Worm (Caenorhabditis elegans) whole organism, L2 larva: ENCODE data around the gene F53H8.3.
A peak's percentile ranks its signal among the peaks of the same experiment; 100 is the strongest.

Experiments
- C34F6.9 ChIP-seq: fragments of 150-350 bp; optimal IDR thresholded peaks from 2 replicates; lab custom pipeline; 2014; ENCODE audit warnings: missing biosample characterization, missing genetic modification characterization
- F13H6.1 ChIP-seq: sonication (generic microtip); optimal IDR thresholded peaks from 2 replicates; lab custom pipeline; 2016; ENCODE audit warnings: missing genetic modification characterization, missing compliant biosample characterization
- Y55F3AM.14 ChIP-seq: fragments of 200-800 bp; sonication (Bioruptor generic); optimal IDR thresholded peaks from 2 replicates; lab custom pipeline; 2018; ENCODE audit warnings: mild to moderate bottlenecking, missing genetic modification characterization, missing compliant biosample characterization
- ZK546.5 ChIP-seq: sonication (generic microtip); optimal IDR thresholded peaks from 2 replicates; lab custom pipeline; 2017; ENCODE audit warnings: missing biosample characterization, missing genetic modification characterization
- alr-1 ChIP-seq: fragments of 150-350 bp; optimal IDR thresholded peaks from 2 replicates; lab custom pipeline; 2014; ENCODE audit warnings: missing biosample characterization, missing genetic modification characterization
- aly-2 ChIP-seq: fragments of 150-350 bp; optimal IDR thresholded peaks from 2 replicates; lab custom pipeline; 2014; ENCODE audit warnings: missing biosample characterization, missing genetic modification characterization
- ama-1 ChIP-seq: fragments of 150-350 bp; optimal IDR thresholded peaks from 2 replicates; lab custom pipeline; 2018; ENCODE audit warnings: inconsistent platforms
- blmp-1 ChIP-seq: sonication (generic microtip); optimal IDR thresholded peaks from 2 replicates; lab custom pipeline; 2017; ENCODE audit warnings: missing genetic modification characterization, mild to moderate bottlenecking, missing compliant biosample characterization, antibody characterized with exemption, moderate library complexity; ENCODE audit not compliant: insufficient read depth
- ceh-82 ChIP-seq: fragments of 150-350 bp; optimal IDR thresholded peaks from 2 replicates; lab custom pipeline; 2014; ENCODE audit warnings: missing biosample characterization, missing genetic modification characterization
- crh-2 ChIP-seq: sonication (generic microtip); optimal IDR thresholded peaks from 2 replicates; lab custom pipeline; 2017; ENCODE audit warnings: missing biosample characterization, missing genetic modification characterization
- egl-27 ChIP-seq: sonication (generic microtip); optimal IDR thresholded peaks from 3 replicates; lab custom pipeline; 2017; ENCODE audit warnings: missing biosample characterization, missing genetic modification reagents, missing genetic modification characterization
- elt-1 ChIP-seq: fragments of 150-350 bp; optimal IDR thresholded peaks from 2 replicates; lab custom pipeline; 2014; ENCODE audit warnings: missing biosample characterization, missing genetic modification characterization
- fos-1 ChIP-seq: fragments of 150-350 bp; optimal IDR thresholded peaks from 2 replicates; lab custom pipeline; 2014; ENCODE audit warnings: missing biosample characterization, missing genetic modification characterization
- lin-11 ChIP-seq: fragments of 150-350 bp; sonication (generic microtip); optimal IDR thresholded peaks from 2 replicates; lab custom pipeline; 2014; ENCODE audit warnings: missing biosample characterization, missing genetic modification characterization, inconsistent platforms, mixed read lengths
- lsy-2 ChIP-seq, 2 experiments: fragments of 150-350 bp in 1 of 2; sonication (generic microtip) in 1 of 2; optimal IDR thresholded peaks; 2 replicates each; lab custom pipeline; 2014 to 2017; ENCODE audit warnings: missing biosample characterization in 2 of 2, missing genetic modification characterization in 2 of 2
- mbf-1 ChIP-seq: sonication (generic microtip); optimal IDR thresholded peaks from 2 replicates; lab custom pipeline; 2017; ENCODE audit warnings: missing biosample characterization, missing genetic modification characterization
- mdl-1 ChIP-seq, 2 experiments: fragments of 150-350 bp in 1 of 2; sonication (generic microtip) in 1 of 2; optimal IDR thresholded peaks; 2 replicates each; lab custom pipeline; 2017; ENCODE audit warnings: missing biosample characterization in 2 of 2, missing genetic modification characterization in 2 of 2
- nhr-12 ChIP-seq: fragments of 150-350 bp; optimal IDR thresholded peaks from 2 replicates; lab custom pipeline; 2014; ENCODE audit warnings: missing biosample characterization, missing genetic modification characterization
- nhr-129 ChIP-seq: fragments of 150-350 bp; optimal IDR thresholded peaks from 2 replicates; lab custom pipeline; 2014; ENCODE audit warnings: missing biosample characterization, missing genetic modification characterization
- nhr-23 ChIP-seq: fragments of 150-350 bp; optimal IDR thresholded peaks from 2 replicates; lab custom pipeline; 2014; ENCODE audit warnings: missing biosample characterization, missing genetic modification reagents, missing genetic modification characterization
- nhr-237 ChIP-seq: fragments of 150-350 bp; optimal IDR thresholded peaks from 2 replicates; lab custom pipeline; 2014; ENCODE audit warnings: missing biosample characterization, missing genetic modification characterization
- nhr-25 ChIP-seq: fragments of 150-350 bp; sonication (generic microtip); optimal IDR thresholded peaks from 3 replicates; lab custom pipeline; 2014; ENCODE audit warnings: missing biosample characterization, missing genetic modification characterization
- nhr-6 ChIP-seq: fragments of 150-350 bp; optimal IDR thresholded peaks from 2 replicates; lab custom pipeline; 2014; ENCODE audit warnings: missing biosample characterization, missing genetic modification characterization
- nhr-77 ChIP-seq: fragments of 150-350 bp; optimal IDR thresholded peaks from 2 replicates; lab custom pipeline; 2014; ENCODE audit warnings: missing biosample characterization, missing genetic modification characterization
- sem-4 ChIP-seq: fragments of 150-350 bp; optimal IDR thresholded peaks from 2 replicates; lab custom pipeline; 2014; ENCODE audit warnings: missing biosample characterization, missing genetic modification reagents, missing genetic modification characterization
- sma-3 ChIP-seq: sonication (generic microtip); optimal IDR thresholded peaks from 2 replicates; lab custom pipeline; 2016; ENCODE audit warnings: missing genetic modification reagents, missing genetic modification characterization, missing compliant biosample characterization
- sma-9 ChIP-seq, 2 experiments: fragments of 150-350 bp in 1 of 2; sonication (generic microtip) in 1 of 2; optimal IDR thresholded peaks; 2 replicates each; lab custom pipeline; 2014 to 2016; ENCODE audit warnings: missing genetic modification characterization in 2 of 2, mild to moderate bottlenecking in 1 of 2, missing biosample characterization in 1 of 2, missing compliant biosample characterization in 1 of 2, missing genetic modification reagents in 1 of 2, moderate library complexity in 1 of 2
- snpc-4 ChIP-seq: fragments of 150-350 bp; optimal IDR thresholded peaks from 2 replicates; lab custom pipeline; 2014; ENCODE audit warnings: missing biosample characterization, missing genetic modification characterization
- unc-55 ChIP-seq: fragments of 150-350 bp; sonication (generic microtip); optimal IDR thresholded peaks from 3 replicates; lab custom pipeline; 2014; ENCODE audit warnings: missing biosample characterization, missing genetic modification reagents, missing genetic modification characterization
- unc-62 ChIP-seq: fragments of 150-350 bp; optimal IDR thresholded peaks from 2 replicates; lab custom pipeline; 2014; ENCODE audit warnings: missing biosample characterization, missing genetic modification reagents, missing genetic modification characterization
- zag-1 ChIP-seq: fragments of 150-350 bp; optimal IDR thresholded peaks from 2 replicates; lab custom pipeline; 2014; ENCODE audit warnings: missing biosample characterization, missing genetic modification characterization

F53H8.3 gene

DNA sequence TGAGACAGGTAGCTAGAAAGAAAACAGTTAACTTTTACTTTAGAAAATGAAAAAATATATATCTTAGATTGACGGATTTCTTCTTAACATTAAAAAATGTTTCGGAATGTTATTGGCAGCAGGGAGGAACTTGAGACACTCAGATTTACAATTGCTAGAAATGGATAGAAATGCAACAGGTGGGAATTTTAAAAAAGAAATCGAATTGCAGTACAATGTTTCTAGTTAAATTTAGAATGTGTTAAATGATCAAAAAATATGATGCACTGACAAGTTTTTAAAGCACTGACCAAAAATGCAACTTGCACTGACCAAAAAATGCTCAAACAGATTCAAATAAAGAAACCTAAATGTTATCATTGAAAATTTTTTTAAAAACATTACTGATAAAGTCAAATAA lies 12.2 kb upstream of the F53H8.3 start:
- TF ChIP-seq mbf-1 (tag; lab: Kevin White, UChicago) = no peak
- TF ChIP-seq aly-2 = no peak
- TF ChIP-seq ZK546.5 (tag; lab: Kevin White, UChicago) = no peak
- TF ChIP-seq nhr-77 = no peak
- TF ChIP-seq snpc-4 (tag; lab: Kevin White, UChicago) = no peak
- TF ChIP-seq nhr-6 (tag; lab: Kevin White, UChicago) = no peak
- no peak for TF ChIP-seq ama-1 (lab: Kevin White, UChicago)
- no peak for TF ChIP-seq sma-3 (GFP tag; lab: Kevin White, UChicago)
- TF ChIP-seq nhr-12 = no peak
- no peak for TF ChIP-seq nhr-25 (tag; lab: Kevin White, UChicago)
- no peak for TF ChIP-seq unc-62
- no peak for TF ChIP-seq F13H6.1 (tag; lab: Kevin White, UChicago)
- TF ChIP-seq lin-11 (tag; lab: Kevin White, UChicago) = no peak
- TF ChIP-seq Y55F3AM.14 (GFP tag; lab: Kevin White, UChicago) = no peak
- TF ChIP-seq unc-55 (GFP tag; lab: Kevin White, UChicago) = no peak
- no peak for TF ChIP-seq fos-1 (tag; lab: Kevin White, UChicago)
- no peak for TF ChIP-seq elt-1 (tag; lab: Kevin White, UChicago)
- no peak for TF ChIP-seq egl-27 (tag; lab: Kevin White, UChicago)

DNA sequence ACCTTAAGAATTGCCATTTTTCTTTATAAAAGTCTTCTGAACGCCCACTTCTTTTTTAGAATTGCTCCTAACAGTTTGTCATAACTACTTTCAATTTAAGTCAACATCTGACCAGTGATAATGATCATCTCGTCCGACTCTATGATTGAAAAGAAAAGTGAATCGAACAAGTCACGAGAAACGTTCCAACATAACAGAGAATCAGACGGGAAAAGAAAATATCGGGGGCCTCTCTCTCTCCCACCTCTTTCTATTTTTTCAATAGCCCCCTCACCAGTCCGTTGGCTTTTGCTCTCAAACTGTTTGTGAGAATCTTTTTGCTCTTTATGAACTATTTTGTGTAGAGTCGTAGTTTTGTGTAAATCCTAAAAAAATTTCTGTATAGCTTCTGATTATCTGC lies 10.7 kb upstream of the F53H8.3 start:
- peak; percentile 8 for TF ChIP-seq sma-9 (GFP tag; optimal IDR thresholded peaks at IDR 0.05; lab: Kevin White, UChicago)
- no peak for TF ChIP-seq sma-9 (tag; optimal IDR thresholded peaks at IDR 0.05; lab: Kevin White, UChicago)
- TF ChIP-seq nhr-23 = no peak
- peak; percentile 7 for TF ChIP-seq nhr-129 (tag; lab: Kevin White, UChicago)
- peak; percentile 51 for TF ChIP-seq blmp-1
- no peak for TF ChIP-seq ZK546.5 (tag; lab: Kevin White, UChicago)

DNA sequence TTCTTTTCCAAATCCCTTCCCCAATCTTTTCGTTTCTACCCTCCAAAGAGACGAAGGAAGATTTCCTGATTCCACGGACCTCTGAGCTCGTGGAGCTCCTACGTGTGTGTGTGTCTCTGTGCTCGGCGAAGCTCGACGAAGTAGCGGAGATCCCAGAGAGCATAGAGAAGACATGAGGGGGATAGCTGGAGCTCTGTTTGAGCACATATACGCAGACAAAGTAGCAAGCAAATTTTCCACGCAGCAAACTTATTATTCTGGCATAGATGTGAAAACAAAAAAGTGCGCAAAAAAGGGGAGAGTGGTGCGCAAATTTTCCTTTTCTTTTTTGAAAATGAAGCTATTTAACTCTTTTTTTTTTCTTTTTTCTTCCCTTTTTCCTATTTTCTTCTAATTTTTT lies 5.5 kb upstream of the F53H8.3 start:
- TF ChIP-seq sem-4 = no peak
- no peak for TF ChIP-seq sma-3 (GFP tag; lab: Kevin White, UChicago)
- peak in 1 of 2 experiments; percentile 40 for TF ChIP-seq lsy-2 (tag; optimal IDR thresholded peaks at IDR 0.05; lab: Kevin White, UChicago)
- peak; percentile 72 for TF ChIP-seq unc-55 (GFP tag; lab: Kevin White, UChicago)
- TF ChIP-seq mdl-1 (tag; optimal IDR thresholded peaks at IDR 0.05; lab: Kevin White, UChicago) = peak in 1 of 2 experiments; percentile 57
- TF ChIP-seq nhr-12 = no peak
- peak; percentile 51 for TF ChIP-seq crh-2
- TF ChIP-seq zag-1 (tag; lab: Kevin White, UChicago) = peak; percentile 52
- peak; percentile 54 for TF ChIP-seq nhr-129 (tag; lab: Kevin White, UChicago)
- TF ChIP-seq C34F6.9 (tag; lab: Kevin White, UChicago) = peak; percentile 43
- no peak for TF ChIP-seq ceh-82 (tag; lab: Kevin White, UChicago)
- no peak for TF ChIP-seq egl-27 (tag; lab: Kevin White, UChicago)

DNA sequence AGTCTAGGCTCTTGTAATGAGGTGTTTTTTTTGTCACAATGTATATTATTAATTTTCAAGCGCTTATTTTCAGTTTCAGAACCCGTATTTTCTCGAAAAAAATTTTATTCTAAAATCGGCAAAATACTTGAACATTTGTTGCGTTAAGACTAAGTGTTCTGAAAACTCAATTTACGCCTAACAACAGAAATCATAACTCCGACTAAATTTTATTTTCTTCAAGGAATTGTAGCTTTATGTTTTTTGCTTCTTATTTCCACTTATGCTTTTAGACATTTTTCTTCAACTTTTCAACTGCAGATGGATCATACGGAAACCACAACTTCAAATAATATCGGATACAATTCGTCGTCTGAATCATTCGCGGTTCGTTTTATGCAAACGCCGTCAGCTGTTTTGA lies 4.8 kb upstream of the F53H8.3 start, which contains the start of gene F35H12.1:
Gene F35H12.1 (plus strand): TSS at position 301 of the 400 bp plus-strand sequence.
- TF ChIP-seq nhr-237 (tag; lab: Kevin White, UChicago) = no peak
- TF ChIP-seq nhr-25 (tag; lab: Kevin White, UChicago) = no peak

DNA sequence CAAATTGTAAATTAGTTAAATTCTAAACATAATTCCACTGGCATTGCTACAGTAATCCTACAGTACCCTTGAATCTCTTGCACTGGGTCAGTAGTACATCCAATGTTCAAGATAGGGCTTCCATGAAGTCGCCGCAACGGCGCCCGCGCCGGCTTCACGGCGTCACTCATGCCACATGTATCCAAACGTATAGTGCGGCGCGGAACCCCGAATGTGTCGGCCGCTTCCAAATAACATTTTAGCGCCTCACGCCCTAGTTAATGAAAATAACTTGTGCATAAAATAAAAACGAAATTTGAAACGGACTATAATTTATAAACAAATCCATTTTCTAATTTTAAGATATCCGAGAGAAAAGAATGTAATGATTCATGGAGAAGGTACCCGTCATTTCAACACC lies 2.3 kb upstream of the F53H8.3 start:
- TF ChIP-seq snpc-4 (tag; lab: Kevin White, UChicago) = peak; percentile 73
- no peak for TF ChIP-seq fos-1 (tag; lab: Kevin White, UChicago)

DNA sequence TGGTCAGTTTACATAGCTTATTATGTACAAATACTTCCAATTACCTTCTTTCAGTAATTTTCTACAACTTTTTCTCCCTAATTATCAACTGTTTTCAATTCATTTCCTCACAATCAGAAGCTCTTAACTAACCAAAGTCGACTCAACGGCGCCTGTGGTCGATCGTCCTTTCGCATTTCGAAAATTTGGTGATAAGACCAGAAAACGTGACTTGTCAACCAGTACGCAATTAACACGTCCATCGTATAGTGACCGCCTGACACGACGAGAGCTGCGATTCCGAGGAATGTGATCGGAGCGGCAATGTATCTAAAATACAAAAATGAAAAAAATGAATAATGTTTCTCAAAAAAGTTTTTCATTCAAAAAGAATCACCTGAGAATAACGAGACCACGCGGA lies 7.3 kb downstream of the F53H8.3 start:
- TF ChIP-seq crh-2 = peak; percentile 64
- peak; percentile 2 for TF ChIP-seq sma-3 (GFP tag; lab: Kevin White, UChicago)
- TF ChIP-seq mbf-1 (tag; lab: Kevin White, UChicago) = no peak
- peak; percentile 25 for TF ChIP-seq fos-1 (tag; lab: Kevin White, UChicago)
- no peak for TF ChIP-seq nhr-6 (tag; lab: Kevin White, UChicago)
- TF ChIP-seq snpc-4 (tag; lab: Kevin White, UChicago) = no peak
- TF ChIP-seq alr-1 = no peak
